Fruit fly (Drosophila melanogaster): ENCODE data around the gene cd.

DNA sequence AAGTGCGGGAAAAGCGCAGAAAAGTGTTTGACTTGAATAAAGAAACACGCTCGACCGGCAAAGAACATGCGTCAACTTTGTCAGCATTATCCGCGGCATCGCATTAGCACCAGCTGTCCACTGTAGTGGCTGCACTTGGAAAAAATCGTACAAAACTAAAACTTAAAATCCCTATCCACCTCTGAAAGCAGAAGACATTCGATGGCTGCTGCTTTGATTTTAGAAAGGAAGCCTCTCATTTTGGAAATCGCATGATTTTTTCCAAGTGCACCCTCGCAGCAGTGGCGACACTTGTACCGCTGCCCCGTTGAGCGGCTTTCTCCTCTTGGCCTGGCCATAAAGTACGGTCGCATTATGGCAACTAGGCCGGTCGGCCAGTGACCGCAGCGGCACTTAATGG lies 30.5 kb upstream of the cd start:
- TF ChIP-seq usp (GFP tag; optimal IDR thresholded peaks at IDR 0.05) (no peak), Myc (optimal IDR thresholded peaks at IDR 0.05) (no peak), lola (GFP tag; optimal IDR thresholded peaks at IDR 0.05) (no peak), fru (GFP tag; optimal IDR thresholded peaks at IDR 0.05) (no peak), psq (GFP tag; optimal IDR thresholded peaks at IDR 0.05) (no peak), Dif (GFP tag; optimal IDR thresholded peaks at IDR 0.05; ENCODE audit: partially characterized antibody) (no peak)
